Fruit fly (Drosophila melanogaster) whole organism, adult: ENCODE data around the gene RpL22.

ENCODE experiments used
- CG11617 ChIP-seq: fragments of 200-800 bp; sonication (Bioruptor generic); optimal IDR thresholded peaks from 2 replicates; lab custom pipeline; 2017; ENCODE audit warnings: mild to moderate bottlenecking, missing biosample characterization, missing genetic modification reagents, missing genetic modification characterization
- CG12768 ChIP-seq: fragments of 200-800 bp; sonication (Bioruptor generic); optimal IDR thresholded peaks from 2 replicates; lab custom pipeline; 2017; ENCODE audit warnings: missing biosample characterization, missing genetic modification characterization, mild to moderate bottlenecking, moderate library complexity, missing genetic modification reagents
- CG14711 ChIP-seq: fragments of 200-800 bp; sonication (Bioruptor generic); optimal IDR thresholded peaks from 2 replicates; lab custom pipeline; 2018; ENCODE audit warnings: missing biosample characterization, mild to moderate bottlenecking, missing genetic modification characterization, moderate library complexity
- CG1620 ChIP-seq: fragments of 200-800 bp; sonication (Bioruptor generic); optimal IDR thresholded peaks from 2 replicates; lab custom pipeline; 2016; ENCODE audit warnings: missing biosample characterization, missing genetic modification characterization
- CG33017 ChIP-seq: fragments of 200-800 bp; sonication (Bioruptor generic); optimal IDR thresholded peaks from 2 replicates; lab custom pipeline; 2018; ENCODE audit warnings: missing biosample characterization, mild to moderate bottlenecking, missing genetic modification characterization, moderate library complexity
- CG5204 ChIP-seq: fragments of 200-800 bp; sonication (Bioruptor generic); optimal IDR thresholded peaks from 2 replicates; lab custom pipeline; 2016; ENCODE audit warnings: missing biosample characterization, missing genetic modification characterization
- CG7045 ChIP-seq: fragments of 200-800 bp; sonication (Bioruptor generic); optimal IDR thresholded peaks from 2 replicates; lab custom pipeline; 2017; ENCODE audit warnings: missing biosample characterization, mild to moderate bottlenecking, missing genetic modification characterization
- CG7101 ChIP-seq: fragments of 200-800 bp; sonication (Bioruptor generic); optimal IDR thresholded peaks from 2 replicates; lab custom pipeline; 2018; ENCODE audit warnings: missing biosample characterization, mild to moderate bottlenecking, missing genetic modification characterization, moderate library complexity
- Clk ChIP-seq: fragments of 200-800 bp; sonication (Bioruptor generic); optimal IDR thresholded peaks from 2 replicates; lab custom pipeline; 2017; ENCODE audit warnings: missing biosample characterization, missing genetic modification characterization
- Crg-1 ChIP-seq: fragments of 200-800 bp; sonication (Bioruptor generic); optimal IDR thresholded peaks from 2 replicates; lab custom pipeline; 2016; ENCODE audit warnings: missing biosample characterization, missing genetic modification characterization
- Hr96 ChIP-seq: fragments of 200-800 bp; sonication (Bioruptor generic); optimal IDR thresholded peaks from 2 replicates; lab custom pipeline; 2016; ENCODE audit warnings: missing biosample characterization, missing genetic modification characterization
- Mnt ChIP-seq: fragments of 200-800 bp; sonication (Bioruptor generic); optimal IDR thresholded peaks from 2 replicates; lab custom pipeline; 2016; ENCODE audit warnings: missing biosample characterization, mild to moderate bottlenecking, missing genetic modification characterization
- bab1 ChIP-seq: fragments of 200-800 bp; sonication (Bioruptor generic); optimal IDR thresholded peaks from 3 replicates; lab custom pipeline; 2019; ENCODE audit warnings: missing biosample characterization, mild to moderate bottlenecking, missing genetic modification characterization, moderate library complexity
- cic ChIP-seq: fragments of 200-800 bp; sonication (Bioruptor generic); optimal IDR thresholded peaks from 2 replicates; lab custom pipeline; 2017; ENCODE audit warnings: missing biosample characterization, mild to moderate bottlenecking, missing genetic modification characterization, moderate library complexity
- cnc ChIP-seq, 2 experiments: fragments of >200 bp; optimal IDR thresholded peaks; 2 replicates each; lab custom pipeline; 2017
- kay ChIP-seq: fragments of 200-800 bp; sonication (Bioruptor generic); peaks from one replicate; lab custom pipeline; 2016; ENCODE audit warnings: missing biosample characterization, missing genetic modification characterization, borderline replicate concordance
- ovo ChIP-seq: fragments of 200-800 bp; sonication (Bioruptor generic); optimal IDR thresholded peaks from 2 replicates; lab custom pipeline; 2016; ENCODE audit warnings: missing biosample characterization, missing genetic modification characterization
- pad ChIP-seq: fragments of 200-800 bp; sonication (Bioruptor generic); optimal IDR thresholded peaks from 3 replicates; lab custom pipeline; 2017; ENCODE audit warnings: missing biosample characterization, missing genetic modification characterization, mild to moderate bottlenecking, moderate library complexity, missing genetic modification reagents
- tj ChIP-seq: fragments of 200-800 bp; sonication (Bioruptor generic); optimal IDR thresholded peaks from 3 replicates; lab custom pipeline; 2017; ENCODE audit warnings: missing biosample characterization, mild to moderate bottlenecking, missing genetic modification characterization, moderate library complexity
- toe ChIP-seq: fragments of 200-800 bp; sonication (Bioruptor generic); optimal IDR thresholded peaks from 2 replicates; lab custom pipeline; 2016; ENCODE audit warnings: missing biosample characterization, missing genetic modification characterization

RpL22 gene

dm6 chrX:796397-796989 is 31.6 kb upstream of the RpL22 start:
- TF ChIP-seq CG14711 (tag; lab: Kevin White, UChicago): peak; percentile 35
- peak; percentile 51 for TF ChIP-seq cic (GFP tag; lab: Kevin White, UChicago)
- TF ChIP-seq CG12768 (GFP tag; lab: Kevin White, UChicago): no peak
- TF ChIP-seq CG11617 (GFP tag; lab: Kevin White, UChicago): no peak
- TF ChIP-seq pad (GFP tag; lab: Kevin White, UChicago): peak; percentile 92
- no peak for TF ChIP-seq CG5204
- TF ChIP-seq Clk (GFP tag; lab: Kevin White, UChicago): no peak
- peak; percentile 84 for TF ChIP-seq bab1 (GFP tag; lab: Kevin White, UChicago)
- peak; percentile 55 for TF ChIP-seq CG1620 (GFP tag; lab: Kevin White, UChicago)
- TF ChIP-seq kay (GFP tag; lab: Kevin White, UChicago): no peak
- TF ChIP-seq CG7045: no peak
- no peak for TF ChIP-seq toe (GFP tag; lab: Kevin White, UChicago)
- TF ChIP-seq Mnt: peak; percentile 95
- TF ChIP-seq CG7101 (tag; lab: Kevin White, UChicago): peak; percentile 34
- peak; percentile 99 for TF ChIP-seq ovo (GFP tag; lab: Kevin White, UChicago)
- TF ChIP-seq CG33017 (tag; lab: Kevin White, UChicago): no peak
- peak; percentile 48 for TF ChIP-seq Crg-1 (GFP tag; lab: Kevin White, UChicago)
- TF ChIP-seq tj (GFP tag; lab: Kevin White, UChicago): peak; percentile 51
- TF ChIP-seq cnc (optimal IDR thresholded peaks at IDR 0.05; lab: Kevin White, UChicago): no peak
- no peak for TF ChIP-seq Hr96

dm6 chrX:792923-793322 is 28.0 kb upstream of the RpL22 start, which contains the start of gene CG16989:
Gene CG16989 (plus strand): TSS chrX:793147.
- TF ChIP-seq CG14711 (tag; lab: Kevin White, UChicago): no peak
- TF ChIP-seq bab1 (GFP tag; lab: Kevin White, UChicago): peak; percentile 54

- peak; percentile 2 for TF ChIP-seq CG11617 (GFP tag; lab: Kevin White, UChicago)
- no peak for TF ChIP-seq CG1620 (GFP tag; lab: Kevin White, UChicago)
- no peak for TF ChIP-seq Mnt
- TF ChIP-seq CG7101 (tag; lab: Kevin White, UChicago): peak; percentile 22
- peak; percentile 22 for TF ChIP-seq CG12768 (GFP tag; lab: Kevin White, UChicago)
These were observed 25.2 kb upstream of the RpL22 start, which contains the start of gene CG13360 for dm6 chrX:790039-790597. Gene CG13360 (minus strand): TSS chrX:790089.

- TF ChIP-seq cic (GFP tag; lab: Kevin White, UChicago): no peak
- TF ChIP-seq Mnt: no peak
- TF ChIP-seq Clk (GFP tag; lab: Kevin White, UChicago): no peak
- TF ChIP-seq pad (GFP tag; lab: Kevin White, UChicago): no peak
- TF ChIP-seq Crg-1 (GFP tag; lab: Kevin White, UChicago): no peak
- TF ChIP-seq toe (GFP tag; lab: Kevin White, UChicago): no peak
- no peak for TF ChIP-seq kay (GFP tag; lab: Kevin White, UChicago)
- TF ChIP-seq CG33017 (tag; lab: Kevin White, UChicago): no peak
- TF ChIP-seq CG11617 (GFP tag; lab: Kevin White, UChicago): no peak
- TF ChIP-seq bab1 (GFP tag; lab: Kevin White, UChicago): no peak
- TF ChIP-seq CG7101 (tag; lab: Kevin White, UChicago): no peak
- no peak for TF ChIP-seq CG1620 (GFP tag; lab: Kevin White, UChicago)
- no peak for TF ChIP-seq cnc (optimal IDR thresholded peaks at IDR 0.05; lab: Kevin White, UChicago)
- TF ChIP-seq Hr96: no peak
- TF ChIP-seq CG5204: no peak
- no peak for TF ChIP-seq CG14711 (tag; lab: Kevin White, UChicago)
- TF ChIP-seq tj (GFP tag; lab: Kevin White, UChicago): no peak
- no peak for TF ChIP-seq CG7045
- no peak for TF ChIP-seq ovo (GFP tag; lab: Kevin White, UChicago)
- no peak for TF ChIP-seq CG12768 (GFP tag; lab: Kevin White, UChicago)
These were observed 19.5 kb upstream of the RpL22 start, which contains the start of gene tw for dm6 chrX:784456-784855. Gene tw (plus strand): TSS chrX:784746.

dm6 chrX:779344-779743 is 14.4 kb upstream of the RpL22 start:
- no peak for TF ChIP-seq Clk (GFP tag; lab: Kevin White, UChicago)
- no peak for TF ChIP-seq tj (GFP tag; lab: Kevin White, UChicago)
- no peak for TF ChIP-seq toe (GFP tag; lab: Kevin White, UChicago)
- TF ChIP-seq CG14711 (tag; lab: Kevin White, UChicago): no peak
- TF ChIP-seq cnc (optimal IDR thresholded peaks at IDR 0.05; lab: Kevin White, UChicago): no peak
- no peak for TF ChIP-seq Mnt
- TF ChIP-seq bab1 (GFP tag; lab: Kevin White, UChicago): no peak
- no peak for TF ChIP-seq CG7045
- no peak for TF ChIP-seq CG1620 (GFP tag; lab: Kevin White, UChicago)
- no peak for TF ChIP-seq ovo (GFP tag; lab: Kevin White, UChicago)
- no peak for TF ChIP-seq pad (GFP tag; lab: Kevin White, UChicago)

- no peak for TF ChIP-seq CG11617 (GFP tag; lab: Kevin White, UChicago)
- TF ChIP-seq kay (GFP tag; lab: Kevin White, UChicago): no peak
- TF ChIP-seq bab1 (GFP tag; lab: Kevin White, UChicago): no peak
- TF ChIP-seq toe (GFP tag; lab: Kevin White, UChicago): no peak
- no peak for TF ChIP-seq pad (GFP tag; lab: Kevin White, UChicago)
- no peak for TF ChIP-seq CG33017 (tag; lab: Kevin White, UChicago)
- no peak for TF ChIP-seq Hr96
- TF ChIP-seq CG5204: no peak
- no peak for TF ChIP-seq CG12768 (GFP tag; lab: Kevin White, UChicago)
- TF ChIP-seq Clk (GFP tag; lab: Kevin White, UChicago): no peak
- TF ChIP-seq Crg-1 (GFP tag; lab: Kevin White, UChicago): no peak
- TF ChIP-seq cic (GFP tag; lab: Kevin White, UChicago): no peak
- no peak for TF ChIP-seq CG14711 (tag; lab: Kevin White, UChicago)
- no peak for TF ChIP-seq CG1620 (GFP tag; lab: Kevin White, UChicago)
- no peak for TF ChIP-seq CG7045
- TF ChIP-seq tj (GFP tag; lab: Kevin White, UChicago): no peak
- TF ChIP-seq cnc (optimal IDR thresholded peaks at IDR 0.05; lab: Kevin White, UChicago): no peak
- TF ChIP-seq Mnt: no peak
- no peak for TF ChIP-seq CG7101 (tag; lab: Kevin White, UChicago)
These were observed 10.3 kb upstream of the RpL22 start for dm6 chrX:775184-775583.
